Worm (Caenorhabditis elegans): ENCODE measurements around the gene rpc-1.

DNA sequence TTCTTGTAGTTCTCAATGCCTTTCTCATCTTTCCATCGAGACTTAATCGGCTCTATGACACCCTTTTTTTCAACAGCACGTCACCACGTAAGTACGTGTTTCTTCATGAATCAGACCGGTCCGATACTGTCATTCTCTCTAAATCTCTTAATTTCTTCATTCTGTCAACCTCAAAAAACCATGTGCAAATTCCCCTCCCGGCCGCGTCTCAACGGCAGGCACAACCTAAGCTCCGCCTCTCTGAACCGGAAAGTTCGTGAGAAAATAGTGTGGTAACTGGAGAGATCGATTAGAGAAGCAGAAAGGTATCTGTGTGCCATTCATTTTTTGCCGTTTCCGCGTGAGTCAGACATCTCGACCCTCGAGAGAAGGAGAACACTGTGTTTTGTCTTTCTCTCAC is 50.9 kb downstream of the rpc-1 start, which contains the start of gene nas-8:
- no peak for TF ChIP-seq snpc-4 (tag; optimal IDR thresholded peaks at IDR 0.05)
- no peak for TF ChIP-seq ama-1 (optimal IDR thresholded peaks at IDR 0.05)
- TF ChIP-seq R02D3.7 (tag; optimal IDR thresholded peaks at IDR 0.05): no peak
- no peak for TF ChIP-seq ceh-82 (tag; optimal IDR thresholded peaks at IDR 0.05)
- TF ChIP-seq fkh-10 (GFP tag; optimal IDR thresholded peaks at IDR 0.05): no peak
- no peak for TF ChIP-seq nhr-12 (tag; optimal IDR thresholded peaks at IDR 0.05)
- TF ChIP-seq aly-2 (tag; optimal IDR thresholded peaks at IDR 0.05): no peak
- no peak for TF ChIP-seq ceh-16 (tag; optimal IDR thresholded peaks at IDR 0.05)
